Worm (Caenorhabditis elegans): ENCODE results near the gene ugt-12.

The ugt-12 gene

DNA sequence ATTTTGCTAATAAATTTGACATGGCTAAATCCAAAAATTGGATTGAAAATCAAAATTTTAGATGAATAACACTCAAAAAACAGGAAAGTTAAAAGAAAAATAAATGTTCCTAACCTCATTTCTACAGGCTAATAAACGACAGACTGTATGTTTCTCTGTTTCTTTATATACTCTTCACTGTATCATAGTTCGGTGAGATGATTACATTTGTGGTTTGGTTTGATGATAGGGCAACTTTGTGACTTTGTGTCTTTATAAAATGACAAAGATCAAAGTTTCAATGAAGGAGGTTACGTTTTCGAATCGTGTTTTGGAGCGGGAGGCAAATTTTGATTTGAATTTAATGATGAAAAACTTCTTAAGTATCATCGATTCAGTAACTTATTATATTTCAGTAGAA, at the start of gene ugt-12:
TSS of gene ugt-12 (minus strand) at position 153 of the 400 bp plus-strand sequence.
- TF ChIP-seq M03D4.4 (tag; optimal IDR thresholded peaks at IDR 0.05) (no peak), hlh-1 (tag; optimal IDR thresholded peaks at IDR 0.05) (no peak), flh-1 (GFP tag; optimal IDR thresholded peaks at IDR 0.05) (no peak), ceh-43 (GFP tag; optimal IDR thresholded peaks at IDR 0.05) (no peak), mep-1 (tag; optimal IDR thresholded peaks at IDR 0.05) (no peak), blmp-1 (tag; optimal IDR thresholded peaks at IDR 0.05) (no peak), drap-1 (GFP tag; optimal IDR thresholded peaks at IDR 0.05) (no peak), lin-13 (tag; optimal IDR thresholded peaks at IDR 0.05) (no peak), ztf-11 (tag; optimal IDR thresholded peaks at IDR 0.05) (no peak), nhr-2 (tag; optimal IDR thresholded peaks at IDR 0.05) (no peak), unc-39 (tag; optimal IDR thresholded peaks at IDR 0.05) (no peak), nhr-76 (tag; optimal IDR thresholded peaks at IDR 0.05) (no peak), tbx-8 (GFP tag; optimal IDR thresholded peaks at IDR 0.05) (no peak)

- TF ChIP-seq cnd-1 (tag; optimal IDR thresholded peaks at IDR 0.05) = no peak
- no peak for TF ChIP-seq elt-3 (tag; optimal IDR thresholded peaks at IDR 0.05)
- TF ChIP-seq mls-2 (tag; optimal IDR thresholded peaks at IDR 0.05) = no peak
- no peak for TF ChIP-seq lsy-2 (tag; optimal IDR thresholded peaks at IDR 0.05)
- no peak for TF ChIP-seq ces-1 (GFP tag; optimal IDR thresholded peaks at IDR 0.05)
- no peak for TF ChIP-seq mab-5 (tag; optimal IDR thresholded peaks at IDR 0.05)
Observed at ce11 chrV:4937337-4937736, 47.9 kb upstream of the ugt-12 start.

- TF ChIP-seq elt-3 (tag; optimal IDR thresholded peaks at IDR 0.05) (no peak), ceh-39 (tag; optimal IDR thresholded peaks at IDR 0.05) (no peak), tbx-8 (GFP tag; optimal IDR thresholded peaks at IDR 0.05) (no peak), lin-32 (GFP tag; optimal IDR thresholded peaks at IDR 0.05) (no peak), nhr-28 (tag; optimal IDR thresholded peaks at IDR 0.05) (no peak), nhr-76 (tag; optimal IDR thresholded peaks at IDR 0.05) (no peak), ham-2 (GFP tag; optimal IDR thresholded peaks at IDR 0.05) (no peak), unc-39 (tag; optimal IDR thresholded peaks at IDR 0.05) (no peak), lin-13 (tag; optimal IDR thresholded peaks at IDR 0.05) (no peak), mab-5 (tag; optimal IDR thresholded peaks at IDR 0.05) (no peak), sptf-1 (tag; optimal IDR thresholded peaks at IDR 0.05) (no peak)
Observed at ce11 chrV:4935096-4935495, 45.7 kb upstream of the ugt-12 start.

DNA sequence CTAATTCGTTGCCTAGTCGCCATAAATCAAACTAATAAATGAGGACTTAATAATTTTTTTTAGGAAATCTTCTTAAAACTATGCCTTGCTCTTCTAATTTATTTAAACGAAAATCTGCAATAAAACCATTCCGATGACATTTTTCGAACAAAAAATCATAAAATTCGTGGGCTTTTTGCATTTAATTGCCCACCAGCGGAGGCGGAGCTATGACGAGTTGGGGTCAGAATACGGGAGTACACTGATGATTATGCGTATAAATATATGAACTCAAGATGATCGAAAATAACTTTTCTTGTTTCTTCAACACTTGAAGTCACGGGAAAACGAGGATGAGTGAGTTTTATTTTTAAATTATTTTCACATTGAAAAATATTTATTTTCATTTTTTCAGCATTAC, 45.0 kb upstream of the ugt-12 start, which contains the start of gene catp-2:
TSS of gene catp-2 (plus strand) at position 301 of the 400 bp plus-strand sequence.
- TF ChIP-seq sptf-1 (tag; optimal IDR thresholded peaks at IDR 0.05) (no peak), lsy-2 (tag; optimal IDR thresholded peaks at IDR 0.05) (no peak), elt-1 (tag; optimal IDR thresholded peaks at IDR 0.05; ENCODE audit: borderline replicate concordance, insufficient read depth) (no peak), M03D4.4 (tag; optimal IDR thresholded peaks at IDR 0.05) (no peak), ceh-39 (tag; optimal IDR thresholded peaks at IDR 0.05) (no peak), drap-1 (GFP tag; optimal IDR thresholded peaks at IDR 0.05) (no peak), mep-1 (tag; optimal IDR thresholded peaks at IDR 0.05) (no peak), unc-62 (GFP tag; optimal IDR thresholded peaks at IDR 0.05) (no peak), tbx-8 (GFP tag; optimal IDR thresholded peaks at IDR 0.05) (no peak), blmp-1 (tag; optimal IDR thresholded peaks at IDR 0.05) (no peak), elt-3 (tag; optimal IDR thresholded peaks at IDR 0.05) (no peak), ceh-83 (GFP tag; optimal IDR thresholded peaks at IDR 0.05) (no peak), ham-2 (GFP tag; optimal IDR thresholded peaks at IDR 0.05) (no peak), pha-4 (tag; optimal IDR thresholded peaks at IDR 0.05) (no peak), ceh-43 (GFP tag; optimal IDR thresholded peaks at IDR 0.05) (no peak), mab-5 (tag; optimal IDR thresholded peaks at IDR 0.05) (no peak), zip-8 (tag; optimal IDR thresholded peaks at IDR 0.05) (no peak), ces-1 (GFP tag; optimal IDR thresholded peaks at IDR 0.05) (no peak), bed-3 (GFP tag; optimal IDR thresholded peaks at IDR 0.05) (no peak), snpc-4 (tag; optimal IDR thresholded peaks at IDR 0.05) (no peak)

DNA sequence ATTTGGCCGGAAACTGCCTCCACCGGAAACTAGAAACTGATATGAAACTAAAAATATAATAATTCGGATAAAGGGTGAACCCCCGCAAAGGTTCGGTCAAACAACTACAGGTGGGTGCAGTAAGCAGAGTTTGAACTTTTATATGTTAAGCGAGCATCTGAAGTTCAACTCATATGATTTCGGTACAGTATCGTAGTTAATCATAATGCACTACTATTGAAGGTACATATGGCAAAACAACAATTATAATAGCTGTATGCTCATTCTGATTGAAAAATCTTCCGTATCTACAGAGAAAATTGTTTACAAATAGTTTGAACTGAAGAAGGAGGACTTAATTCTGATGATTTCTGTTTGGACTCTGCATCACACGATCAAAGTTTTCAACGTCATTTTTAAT, 43.8 kb upstream of the ugt-12 start:
- TF ChIP-seq M03D4.4 (tag; optimal IDR thresholded peaks at IDR 0.05) (no peak), mep-1 (tag; optimal IDR thresholded peaks at IDR 0.05) (no peak)

DNA sequence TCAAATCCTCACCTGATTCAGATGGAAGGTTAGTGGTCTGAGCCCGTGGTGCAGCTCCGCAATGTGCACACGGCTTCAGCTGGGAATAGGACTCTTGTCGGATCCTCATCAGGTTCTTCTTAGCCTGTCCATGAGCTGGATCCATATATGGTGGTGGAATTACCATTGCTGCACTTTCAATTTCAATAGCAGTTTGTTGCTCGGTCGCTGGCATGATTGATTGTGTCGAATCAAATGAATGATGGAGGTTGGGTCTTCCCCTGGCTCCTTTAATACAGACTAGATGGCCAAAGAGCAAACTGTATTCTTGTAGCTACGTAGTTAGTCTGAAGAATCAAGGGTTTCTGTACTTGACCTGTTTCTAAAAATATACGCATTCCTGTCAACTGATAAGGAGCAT, 43.4 kb upstream of the ugt-12 start, which contains the start of gene C02E7.10:
TSS of gene C02E7.10 (minus strand) at position 232 of the 400 bp plus-strand sequence.
- TF ChIP-seq ceh-43 (GFP tag; optimal IDR thresholded peaks at IDR 0.05) (no peak), tbx-8 (GFP tag; optimal IDR thresholded peaks at IDR 0.05) (no peak), flh-1 (GFP tag; optimal IDR thresholded peaks at IDR 0.05) (no peak), mab-5 (tag; optimal IDR thresholded peaks at IDR 0.05) (no peak), unc-120 (tag; optimal IDR thresholded peaks at IDR 0.05; ENCODE audit: poor library complexity, severe bottlenecking) (no peak), sptf-1 (tag; optimal IDR thresholded peaks at IDR 0.05) (no peak), ceh-83 (GFP tag; optimal IDR thresholded peaks at IDR 0.05) (no peak), lsy-2 (tag; optimal IDR thresholded peaks at IDR 0.05) (no peak), nhr-76 (tag; optimal IDR thresholded peaks at IDR 0.05) (no peak), blmp-1 (tag; optimal IDR thresholded peaks at IDR 0.05) (no peak), ham-2 (GFP tag; optimal IDR thresholded peaks at IDR 0.05) (no peak), unc-62 (GFP tag; optimal IDR thresholded peaks at IDR 0.05) (no peak), nhr-28 (tag; optimal IDR thresholded peaks at IDR 0.05) (no peak), bed-3 (GFP tag; optimal IDR thresholded peaks at IDR 0.05) (no peak), lin-13 (tag; optimal IDR thresholded peaks at IDR 0.05) (no peak), nhr-12 (tag; optimal IDR thresholded peaks at IDR 0.05) (no peak), cnd-1 (tag; optimal IDR thresholded peaks at IDR 0.05) (no peak)

Data from whole organism, mixed stage, embryonic.